Worm (Caenorhabditis elegans) whole organism, young adult: ENCODE results near the gene panl-3.

Source experiments
- F49E8.2 ChIP-seq: sonication (generic microtip); optimal IDR thresholded peaks from 3 replicates; lab custom pipeline; 2017; ENCODE audit warnings: missing genetic modification characterization, mild to moderate bottlenecking, missing compliant biosample characterization, antibody characterized with exemption, moderate library complexity; ENCODE audit not compliant: insufficient read depth
- Y95B8A.8 ChIP-seq: fragments of 200-800 bp; sonication (Bioruptor generic); IDR thresholded peaks from 2 replicates; pipeline ENCODE4 v1.3.6; 2022; ENCODE audit warnings: missing genetic modification reagents, missing genetic modification characterization, missing compliant biosample characterization
- ama-1 ChIP-seq, 3 experiments: fragments of 150-350 bp in 1 of 3; sonication (generic microtip) in 2 of 3; optimal IDR thresholded peaks; 2 replicates each; lab custom pipeline; 2014 to 2018; ENCODE audit warnings: missing biosample characterization in 2 of 3, missing genetic modification characterization in 2 of 3, missing genetic modification reagents in 2 of 3
- bed-2 ChIP-seq: fragments of 200-800 bp; sonication (Bioruptor generic); IDR thresholded peaks from 2 replicates; pipeline ENCODE4 v1.3.6; 2022; ENCODE audit warnings: missing genetic modification reagents, missing genetic modification characterization, missing compliant biosample characterization
- ceh-91 ChIP-seq: fragments of 200-800 bp; sonication (Bioruptor generic); IDR thresholded peaks from 2 replicates; pipeline ENCODE4 v1.3.6; 2022; ENCODE audit warnings: missing genetic modification reagents, missing genetic modification characterization, missing compliant biosample characterization
- lin-26 ChIP-seq: fragments of 200-800 bp; sonication (Bioruptor generic); IDR thresholded peaks from 2 replicates; pipeline ENCODE4 v1.3.6; 2022; ENCODE audit warnings: missing genetic modification reagents, missing genetic modification characterization, missing compliant biosample characterization
- lin-35 ChIP-seq, 3 experiments: fragments of 150-350 bp in 2 of 3; sonication (generic microtip) in 1 of 3; optimal IDR thresholded peaks; 2 replicates each; lab custom pipeline; 2014 to 2018; ENCODE audit warnings: missing biosample characterization in 3 of 3, missing genetic modification characterization in 3 of 3, missing genetic modification reagents in 3 of 3
- lir-1 ChIP-seq: fragments of 200-800 bp; sonication (Bioruptor generic); conservative IDR thresholded peaks from 2 replicates; pipeline ENCODE4 v1.3.6; 2022; ENCODE audit warnings: missing genetic modification reagents, missing genetic modification characterization, missing compliant biosample characterization
- nhr-80 ChIP-seq: sonication (generic microtip); optimal IDR thresholded peaks from 2 replicates; lab custom pipeline; 2016; ENCODE audit warnings: missing genetic modification characterization, missing compliant biosample characterization
- rec-8 ChIP-seq, 2 experiments: sonication (generic microtip); optimal IDR thresholded peaks; 2 replicates each; lab custom pipeline; 2016; ENCODE audit warnings: mild to moderate bottlenecking in 2 of 2, missing genetic modification characterization in 2 of 2, missing genetic modification reagents in 2 of 2, missing genotype in 2 of 2, missing biosample characterization in 1 of 2, missing compliant biosample characterization in 1 of 2, moderate library complexity in 1 of 2
- repo-1 ChIP-seq: sonication (generic microtip); optimal IDR thresholded peaks from 2 replicates; lab custom pipeline; 2017; ENCODE audit warnings: mild to moderate bottlenecking, missing genetic modification characterization, missing compliant biosample characterization
- sea-2 ChIP-seq: fragments of 200-800 bp; sonication (Bioruptor generic); IDR thresholded peaks from 2 replicates; pipeline ENCODE4 v1.3.6; 2022; ENCODE audit warnings: missing genetic modification characterization, missing compliant biosample characterization
- unc-62 ChIP-seq: fragments of 150-350 bp; optimal IDR thresholded peaks from 2 replicates; lab custom pipeline; 2014; ENCODE audit warnings: missing biosample characterization, missing genetic modification reagents, missing genetic modification characterization
- xnd-1 ChIP-seq: sonication (generic microtip); optimal IDR thresholded peaks from 2 replicates; lab custom pipeline; 2016; ENCODE audit warnings: missing genotype, missing genetic modification reagents, missing genetic modification characterization, missing compliant biosample characterization

DNA sequence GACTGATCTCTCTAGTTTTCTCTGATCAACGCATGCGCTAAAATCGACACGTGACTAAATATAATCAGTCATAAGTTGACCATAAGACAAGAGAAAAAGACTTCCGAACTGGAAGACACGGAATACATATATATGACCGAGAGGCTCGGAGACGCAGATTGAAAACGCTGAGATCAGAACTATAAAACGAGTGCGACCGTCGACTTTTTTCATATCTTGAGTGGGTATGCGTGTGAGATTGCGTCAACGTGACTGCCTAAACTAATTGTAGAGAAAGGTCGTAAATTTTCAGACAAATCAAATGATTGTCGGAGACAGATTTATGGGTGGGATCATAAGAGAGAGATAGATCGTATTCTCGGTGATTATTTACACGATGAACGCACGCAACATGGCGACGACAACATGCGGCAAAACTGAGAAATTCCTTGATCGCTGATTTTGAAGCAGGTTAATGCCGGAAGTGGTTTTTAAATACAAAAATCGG lies 11.3 kb upstream of the panl-3 start:
- TF ChIP-seq nhr-80, result peak; percentile 51
- peak; percentile 21 for TF ChIP-seq ama-1 (optimal IDR thresholded peaks at IDR 0.05; lab: Kevin White, UChicago)
- TF ChIP-seq ama-1 (GFP tag; optimal IDR thresholded peaks at IDR 0.05; lab: Kevin White, UChicago), result no peak
- no peak for TF ChIP-seq unc-62
- no peak for TF ChIP-seq lir-1
- TF ChIP-seq F49E8.2, result no peak
- TF ChIP-seq lin-26, result no peak
- no peak for TF ChIP-seq Y95B8A.8 (GFP tag; lab: Robert Waterston, UW)
- TF ChIP-seq repo-1, result no peak
- no peak for TF ChIP-seq lin-35 (GFP tag; optimal IDR thresholded peaks at IDR 0.05; lab: Kevin White, UChicago)
- TF ChIP-seq ceh-91 (GFP tag; lab: Robert Waterston, UW), result no peak
- TF ChIP-seq rec-8 (tag; optimal IDR thresholded peaks at IDR 0.05; lab: Kevin White, UChicago), result no peak
- TF ChIP-seq sea-2, result no peak
- no peak for TF ChIP-seq bed-2 (GFP tag; lab: Robert Waterston, UW)
- no peak for TF ChIP-seq xnd-1 (tag; lab: Kevin White, UChicago)
